In the genomic region with DNA sequence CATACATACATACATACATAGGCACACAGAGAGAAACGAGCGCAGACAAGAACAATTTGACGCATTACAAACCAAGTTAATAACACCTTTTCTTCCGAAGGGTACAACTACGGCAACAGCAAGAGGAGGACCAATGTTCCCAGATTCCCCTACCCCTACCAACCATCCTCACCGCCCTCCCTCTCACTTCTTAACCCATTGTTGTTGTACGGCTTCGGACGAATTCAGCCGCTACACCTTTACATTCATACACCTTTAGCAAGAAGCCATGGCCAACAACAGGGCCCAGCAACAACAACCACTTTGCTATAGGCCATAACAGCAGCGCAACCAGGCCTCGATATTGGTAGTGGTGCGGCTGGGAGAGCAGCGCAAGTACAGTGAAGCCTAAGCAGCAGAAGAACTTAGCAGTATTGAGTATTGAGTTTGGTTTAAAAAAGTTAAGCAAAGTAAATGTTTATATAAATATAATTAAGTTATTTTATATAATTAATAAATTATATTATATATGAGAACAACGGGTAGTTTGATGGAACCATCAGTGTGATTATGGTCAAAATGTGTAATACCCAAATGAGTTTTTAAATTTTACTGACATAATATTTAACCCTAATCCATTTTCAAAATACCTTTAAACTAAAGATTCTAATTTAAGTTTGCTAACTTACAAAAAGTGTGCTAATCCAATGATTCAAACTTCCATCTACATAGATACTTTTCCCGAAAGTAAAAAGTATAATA, we compare ENCODE assay signal across 2 fruit fly cellular contexts.
A peak's percentile ranks its signal among the peaks of the same experiment; 100 is the strongest.
TF ChIP-seq lines count a peak whose summit lies in the region.

No protein-coding gene starts in this region.

TF ChIP-seq in whole organism, embryonic, 481 proteins besides CTCF, POLR2A, EP300 and RAD21 (continued from another document and continues in another):
- no peak for TF ChIP-seq klu (GFP tag; IDR thresholded peaks at IDR 0.05; lab: Robert Waterston, UW)
- no peak for TF ChIP-seq CG16779 (GFP tag; IDR thresholded peaks at IDR 0.05; lab: Robert Waterston, UW)
- no peak for TF ChIP-seq disco-r (GFP tag; optimal IDR thresholded peaks at IDR 0.05; lab: Kevin White, UChicago)
- peak; percentile 19 for TF ChIP-seq CG13894 (tag; optimal IDR thresholded peaks at IDR 0.05; lab: Kevin White, UChicago)
- TF ChIP-seq bigmax (GFP tag; optimal IDR thresholded peaks at IDR 0.05; lab: Kevin White, UChicago), result no peak
- no peak for TF ChIP-seq lola (GFP tag; optimal IDR thresholded peaks at IDR 0.05; lab: Kevin White, UChicago)
- TF ChIP-seq H15 (GFP tag; IDR thresholded peaks at IDR 0.05; lab: Robert Waterston, UW), result peak; percentile 61; the same call in 1 of the 3 replicates
- peak; percentile 74 for TF ChIP-seq CG11456 (GFP tag; IDR thresholded peaks at IDR 0.05; lab: Robert Waterston, UW)
- TF ChIP-seq bsh (GFP tag; optimal IDR thresholded peaks at IDR 0.05; lab: Kevin White, UChicago), result peak in 1 of 2 experiments; percentile 16
- TF ChIP-seq CG11247 (GFP tag; IDR thresholded peaks at IDR 0.05; lab: Robert Waterston, UW), result no peak
- TF ChIP-seq dpn (GFP tag; optimal IDR thresholded peaks at IDR 0.05; lab: Kevin White, UChicago), result peak; percentile 8 to 41
- TF ChIP-seq CG11723 (GFP tag; optimal IDR thresholded peaks at IDR 0.05; lab: Kevin White, UChicago), result no peak
- TF ChIP-seq D (optimal IDR thresholded peaks at IDR 0.05; lab: Kevin White, UChicago), result no peak
- TF ChIP-seq D (GFP tag; optimal IDR thresholded peaks at IDR 0.05; lab: Kevin White, UChicago), result no peak
- TF ChIP-seq Usf (GFP tag; optimal IDR thresholded peaks at IDR 0.05; lab: Kevin White, UChicago), result no peak
- TF ChIP-seq peb (GFP tag; IDR thresholded peaks at IDR 0.05; lab: Robert Waterston, UW), result no peak
- no peak for TF ChIP-seq CG30431 (GFP tag; optimal IDR thresholded peaks at IDR 0.05; lab: Kevin White, UChicago)
- peak; percentile 79; the same call in 3 of the 4 replicates for TF ChIP-seq Gug (GFP tag; IDR thresholded peaks at IDR 0.05; lab: Robert Waterston, UW)
- no peak for TF ChIP-seq Hr51 (GFP tag; optimal IDR thresholded peaks at IDR 0.05; lab: Kevin White, UChicago)
- TF ChIP-seq bab2 (GFP tag; optimal IDR thresholded peaks at IDR 0.05; lab: Kevin White, UChicago), result no peak
- peak; percentile 86 for TF ChIP-seq zf30C (GFP tag; optimal IDR thresholded peaks at IDR 0.05; lab: Kevin White, UChicago)
- no peak for TF ChIP-seq dimm (GFP tag; IDR thresholded peaks at IDR 0.05; lab: Robert Waterston, UW)
- no peak for TF ChIP-seq Side (GFP tag; optimal IDR thresholded peaks at IDR 0.05; lab: Kevin White, UChicago)
- TF ChIP-seq ap (GFP tag; IDR thresholded peaks at IDR 0.05; lab: Robert Waterston, UW), result 0 out of 2 replicates have a peak, but pooled peaks have one; percentile 6
- no peak for TF ChIP-seq NC2β (GFP tag; optimal IDR thresholded peaks at IDR 0.05; lab: Kevin White, UChicago)
- TF ChIP-seq Blimp-1 (GFP tag; optimal IDR thresholded peaks at IDR 0.05; lab: Kevin White, UChicago), result no peak
- TF ChIP-seq CG4282 (GFP tag; optimal IDR thresholded peaks at IDR 0.05; lab: Kevin White, UChicago), result no peak
- TF ChIP-seq lov (optimal IDR thresholded peaks at IDR 0.05; lab: Kevin White, UChicago), result no peak
- no peak for TF ChIP-seq lov (GFP tag; IDR thresholded peaks at IDR 0.05; lab: Robert Waterston, UW)
- no peak for TF ChIP-seq CG1647 (GFP tag; optimal IDR thresholded peaks at IDR 0.05; lab: Kevin White, UChicago)
- no peak for TF ChIP-seq Eip74EF (GFP tag; optimal IDR thresholded peaks at IDR 0.05; lab: Kevin White, UChicago)
- TF ChIP-seq seq (GFP tag; IDR thresholded peaks at IDR 0.05; lab: Robert Waterston, UW), result no peak
- peak; percentile 45; the same call in 1 of the 2 replicates for TF ChIP-seq Adf1 (GFP tag; IDR thresholded peaks at IDR 0.05; lab: Robert Waterston, UW)
- TF ChIP-seq CG34224 (GFP tag; IDR thresholded peaks at IDR 0.05; lab: Robert Waterston, UW; ENCODE audit: partially characterized antibody), result no peak
- TF ChIP-seq Hmr (GFP tag; optimal IDR thresholded peaks at IDR 0.05; lab: Kevin White, UChicago), result no peak
- TF ChIP-seq pfk (GFP tag; optimal IDR thresholded peaks at IDR 0.05; lab: Kevin White, UChicago), result no peak
- peak; percentile 51; the same call in 1 of the 2 replicates for TF ChIP-seq ranshi (GFP tag; IDR thresholded peaks at IDR 0.05; lab: Robert Waterston, UW)
- no peak for TF ChIP-seq CG9609 (GFP tag; optimal IDR thresholded peaks at IDR 0.05; lab: Kevin White, UChicago)
- no peak for TF ChIP-seq CG31388 (GFP tag; optimal IDR thresholded peaks at IDR 0.05; lab: Kevin White, UChicago)
- no peak; the same call in 1 of the 2 replicates for TF ChIP-seq CG32772 (GFP tag; IDR thresholded peaks at IDR 0.05; lab: Robert Waterston, UW)
- TF ChIP-seq fd96Cb (tag; optimal IDR thresholded peaks at IDR 0.05; lab: Kevin White, UChicago), result peak; percentile 21
- peak; percentile 39 for TF ChIP-seq CG13775 (GFP tag; optimal IDR thresholded peaks at IDR 0.05; lab: Kevin White, UChicago)
- TF ChIP-seq so (GFP tag; IDR thresholded peaks at IDR 0.05; lab: Robert Waterston, UW), result no peak
- no peak for TF ChIP-seq fd64A (GFP tag; optimal IDR thresholded peaks at IDR 0.05; lab: Kevin White, UChicago)
- peak; percentile 8 for TF ChIP-seq CG3281 (GFP tag; optimal IDR thresholded peaks at IDR 0.05; lab: Kevin White, UChicago)
- no peak for TF ChIP-seq CG14710 (tag; optimal IDR thresholded peaks at IDR 0.05; lab: Kevin White, UChicago)
- TF ChIP-seq CG7357 (GFP tag; IDR thresholded peaks at IDR 0.05; lab: Robert Waterston, UW), result peak; percentile 9; the same call in 1 of the 3 replicates
- peak; percentile 52 for TF ChIP-seq gem (tag; optimal IDR thresholded peaks at IDR 0.05; lab: Kevin White, UChicago)
- TF ChIP-seq pnt (GFP tag; optimal IDR thresholded peaks at IDR 0.05; lab: Kevin White, UChicago), result no peak
- TF ChIP-seq prd (optimal IDR thresholded peaks at IDR 0.05; lab: Kevin White, UChicago), result no peak
- TF ChIP-seq prd (GFP tag; IDR thresholded peaks at IDR 0.05; lab: Robert Waterston, UW), result peak; percentile 68
- peak; percentile 46 for TF ChIP-seq Ptx1 (GFP tag; IDR thresholded peaks at IDR 0.05; lab: Robert Waterston, UW)
- TF ChIP-seq Ada2b (GFP tag; IDR thresholded peaks at IDR 0.05; lab: Robert Waterston, UW), result 0 out of 2 replicates have a peak, but pooled peaks have one; percentile 44
- TF ChIP-seq cato (GFP tag; optimal IDR thresholded peaks at IDR 0.05; lab: Kevin White, UChicago; ENCODE audit: borderline replicate concordance), result no peak
- TF ChIP-seq CG14860 (GFP tag; IDR thresholded peaks at IDR 0.05; lab: Robert Waterston, UW; ENCODE audit: partially characterized antibody), result no peak
- TF ChIP-seq MBD-R2 (GFP tag; IDR thresholded peaks at IDR 0.05; lab: Robert Waterston, UW), result 0 out of 2 replicates have a peak, but pooled peaks have one; percentile 17
- TF ChIP-seq org-1 (GFP tag; optimal IDR thresholded peaks at IDR 0.05; lab: Kevin White, UChicago), result peak; percentile 5
- TF ChIP-seq Pdp1 (GFP tag; optimal IDR thresholded peaks at IDR 0.05; lab: Kevin White, UChicago), result peak in 1 of 2 experiments; percentile 48
- peak; percentile 43 for TF ChIP-seq CG10543 (GFP tag; optimal IDR thresholded peaks at IDR 0.05; lab: Kevin White, UChicago)
- TF ChIP-seq dan (GFP tag; IDR thresholded peaks at IDR 0.05; lab: Robert Waterston, UW), result no peak
- no peak for TF ChIP-seq Optix (GFP tag; IDR thresholded peaks at IDR 0.05; lab: Robert Waterston, UW)

TF ChIP-seq in whole organism, prepupa, 60 proteins besides CTCF, POLR2A, EP300 and RAD21 (continued from another document):
- peak; percentile 60 for TF ChIP-seq CG7368 (GFP tag; optimal IDR thresholded peaks at IDR 0.05; lab: Kevin White, UChicago)
- peak; percentile 62 for TF ChIP-seq dsx (GFP tag; optimal IDR thresholded peaks at IDR 0.05; lab: Kevin White, UChicago; ENCODE audit: poor library complexity, severe bottlenecking)
- TF ChIP-seq net (GFP tag; optimal IDR thresholded peaks at IDR 0.05; lab: Kevin White, UChicago), result no peak
- TF ChIP-seq CG11294 (GFP tag; IDR thresholded peaks at IDR 0.05; lab: Robert Waterston, UW), result 0 out of 2 replicates have a peak, but pooled peaks have one; percentile 6
- TF ChIP-seq CG11762 (GFP tag; optimal IDR thresholded peaks at IDR 0.05; lab: Kevin White, UChicago; ENCODE audit: insufficient read depth), result no peak
- peak; percentile 15 for TF ChIP-seq Eip93F (GFP tag; optimal IDR thresholded peaks at IDR 0.05; lab: Kevin White, UChicago)
- TF ChIP-seq CG4318 (GFP tag; optimal IDR thresholded peaks at IDR 0.05; lab: Kevin White, UChicago), result no peak
- TF ChIP-seq topi (GFP tag; optimal IDR thresholded peaks at IDR 0.05; lab: Kevin White, UChicago), result peak; percentile 38
- peak; percentile 22 for TF ChIP-seq pdm3 (GFP tag; optimal IDR thresholded peaks at IDR 0.05; lab: Kevin White, UChicago)
